Worm (Caenorhabditis elegans) whole organism, L4/young adult: ENCODE measurements around the gene usp-50.

Source experiments
- W03F9.2 ChIP-seq: fragments of 150-350 bp; optimal IDR thresholded peaks from 2 replicates; lab custom pipeline; 2014; ENCODE audit warnings: missing biosample characterization, missing genetic modification characterization
- dao-5 ChIP-seq: sonication (generic microtip); optimal IDR thresholded peaks from 2 replicates; lab custom pipeline; 2016; ENCODE audit warnings: missing genotype, missing genetic modification characterization, moderate library complexity, missing compliant biosample characterization

ce11 chrV:17931795-17932194, 7.1 kb downstream of the usp-50 start:
- TF ChIP-seq dao-5 (tag; lab: Kevin White, UChicago) = no peak
- no peak for TF ChIP-seq W03F9.2 (tag; lab: Kevin White, UChicago)
